Worm (Caenorhabditis elegans) whole organism, early embryonic: Measurements from ENCODE around the gene M05D6.5.

ENCODE experiments used
- B0310.2 ChIP-seq: sonication (generic microtip); optimal IDR thresholded peaks from 2 replicates; lab custom pipeline; 2016; ENCODE audit warnings: mild to moderate bottlenecking, missing genetic modification characterization, missing compliant biosample characterization
- F13C5.2 ChIP-seq: sonication (generic microtip); optimal IDR thresholded peaks from 2 replicates; lab custom pipeline; 2017; ENCODE audit warnings: mild to moderate bottlenecking, missing genetic modification characterization, inconsistent platforms, missing compliant biosample characterization
- aly-1 ChIP-seq: sonication (generic microtip); optimal IDR thresholded peaks from 2 replicates; lab custom pipeline; 2016; ENCODE audit warnings: missing genetic modification characterization, missing compliant biosample characterization
- ama-1 ChIP-seq: fragments of 150-350 bp; optimal IDR thresholded peaks from 2 replicates; lab custom pipeline; 2014
- ceh-13 ChIP-seq: fragments of 200-800 bp; sonication (Bioruptor generic); optimal IDR thresholded peaks from 2 replicates; lab custom pipeline; 2018; ENCODE audit warnings: mild to moderate bottlenecking, missing genetic modification characterization, missing compliant biosample characterization
- ceh-36 ChIP-seq: sonication (generic microtip); optimal IDR thresholded peaks from 2 replicates; lab custom pipeline; 2016; ENCODE audit warnings: missing genetic modification characterization, inconsistent platforms, missing compliant biosample characterization
- ets-7 ChIP-seq: sonication (generic microtip); optimal IDR thresholded peaks from 2 replicates; lab custom pipeline; 2016; ENCODE audit warnings: missing genotype, missing genetic modification characterization, missing compliant biosample characterization
- flt-1 ChIP-seq: fragments of 200-800 bp; sonication (Bioruptor generic); IDR thresholded peaks from 2 replicates; pipeline ENCODE4 v1.3.6; 2022; ENCODE audit warnings: missing genetic modification characterization, missing compliant biosample characterization
- hmbx-1 ChIP-seq: sonication (generic microtip); optimal IDR thresholded peaks from 2 replicates; lab custom pipeline; 2016; ENCODE audit warnings: mild to moderate bottlenecking, missing genetic modification characterization, missing compliant biosample characterization
- hmg-4 ChIP-seq: fragments of 200-800 bp; sonication (Bioruptor generic); optimal IDR thresholded peaks from 2 replicates; lab custom pipeline; 2018; ENCODE audit warnings: mild to moderate bottlenecking, missing genetic modification characterization, missing compliant biosample characterization
- hnd-1 ChIP-seq: sonication (generic microtip); optimal IDR thresholded peaks from 2 replicates; lab custom pipeline; 2016; ENCODE audit warnings: missing genetic modification characterization, missing compliant biosample characterization
- pes-1 ChIP-seq: fragments of 200-800 bp; sonication (Bioruptor generic); IDR thresholded peaks from 2 replicates; pipeline ENCODE4 v1.3.6; 2022; ENCODE audit warnings: missing genetic modification reagents, missing genetic modification characterization, missing compliant biosample characterization
- scrt-1 ChIP-seq: fragments of 200-800 bp; sonication (Bioruptor generic); IDR thresholded peaks from 2 replicates; pipeline ENCODE4 v1.3.6; 2022; ENCODE audit warnings: missing genetic modification characterization, missing compliant biosample characterization
- sea-1 ChIP-seq: fragments of 200-800 bp; sonication (Bioruptor generic); conservative IDR thresholded peaks from 2 replicates; pipeline ENCODE4 v1.3.6; 2022; ENCODE audit warnings: missing genetic modification characterization, missing compliant biosample characterization
- tbx-11 ChIP-seq: fragments of 200-800 bp; sonication (Bioruptor generic); IDR thresholded peaks from 2 replicates; pipeline ENCODE4 v1.3.6; 2022; ENCODE audit warnings: missing genetic modification characterization, missing compliant biosample characterization
- tbx-37 ChIP-seq: fragments of 200-800 bp; sonication (Bioruptor generic); conservative IDR thresholded peaks from 2 replicates; pipeline ENCODE4 v1.3.6; 2022; ENCODE audit warnings: missing genetic modification reagents, missing genetic modification characterization, missing compliant biosample characterization
- tra-4 ChIP-seq: sonication (generic microtip); optimal IDR thresholded peaks from 2 replicates; lab custom pipeline; 2017; ENCODE audit warnings: missing genetic modification characterization, missing compliant biosample characterization

The M05D6.5 gene

DNA sequence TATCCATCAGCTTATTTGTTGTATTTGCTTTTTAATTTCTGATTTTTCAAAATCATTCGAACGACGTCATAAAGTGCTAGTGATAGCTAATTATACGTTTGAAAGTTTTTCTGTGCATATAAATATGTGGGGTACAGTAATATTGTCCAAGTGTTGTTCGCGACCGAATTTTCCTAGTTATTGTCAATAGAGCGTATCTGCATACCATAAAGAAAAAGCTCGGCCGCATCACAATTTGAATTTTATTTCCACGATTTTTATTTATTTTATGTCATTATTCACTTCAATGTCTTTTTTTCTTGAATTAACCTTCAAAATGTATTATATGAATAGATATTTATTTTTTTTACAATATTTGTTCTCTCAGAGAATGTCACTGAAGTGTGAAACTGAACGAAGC lies 34.8 kb upstream of the M05D6.5 start, which contains the start of gene rnh-2:
Gene rnh-2 (plus strand): TSS at position 368 of the 400 bp plus-strand sequence.
- no peak for TF ChIP-seq ets-7
- TF ChIP-seq flt-1: 0 out of 2 replicates have a peak, but pooled peaks have one; percentile 31
- no peak for TF ChIP-seq pes-1 (GFP tag; lab: Robert Waterston, UW)
- TF ChIP-seq hmg-4 (GFP tag; lab: Kevin White, UChicago): no peak
- no peak for TF ChIP-seq sea-1 (GFP tag; lab: Robert Waterston, UW)
- no peak for TF ChIP-seq scrt-1 (GFP tag; lab: Robert Waterston, UW)
- no peak for TF ChIP-seq ama-1 (lab: Kevin White, UChicago)
- peak; percentile 5 for TF ChIP-seq F13C5.2 (tag; lab: Kevin White, UChicago)
- TF ChIP-seq ceh-36 (tag; lab: Kevin White, UChicago): no peak
- no peak for TF ChIP-seq hmbx-1 (tag; lab: Kevin White, UChicago)
- no peak for TF ChIP-seq tbx-11 (GFP tag; lab: Robert Waterston, UW)
- TF ChIP-seq tbx-37 (GFP tag; lab: Robert Waterston, UW): peak; percentile 46; the same call in 1 of the 2 replicates
- TF ChIP-seq hnd-1: no peak
- TF ChIP-seq B0310.2 (tag; lab: Kevin White, UChicago): no peak
- TF ChIP-seq aly-1: no peak
- no peak for TF ChIP-seq ceh-13 (GFP tag; lab: Kevin White, UChicago)
- TF ChIP-seq tra-4: no peak

DNA sequence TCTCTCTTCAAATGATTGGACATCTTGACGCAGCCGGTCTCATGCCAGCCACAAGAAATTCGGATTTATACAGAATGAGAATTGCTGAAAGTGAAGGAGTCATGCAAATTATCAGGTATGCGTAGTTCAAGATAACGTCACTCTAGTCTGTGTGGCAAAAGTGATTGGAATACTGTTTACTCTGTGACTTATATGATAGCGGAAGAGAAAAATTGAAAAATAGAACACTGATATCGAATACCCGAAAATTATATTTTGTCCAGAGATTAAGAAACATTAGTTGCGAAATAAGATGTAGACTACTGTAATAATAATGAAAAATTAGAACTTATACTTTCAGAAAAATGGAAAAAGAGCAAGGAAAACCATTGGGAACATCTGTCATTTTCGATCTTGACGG lies 33.5 kb upstream of the M05D6.5 start:
- TF ChIP-seq scrt-1 (GFP tag; lab: Robert Waterston, UW) (no peak), F13C5.2 (tag; lab: Kevin White, UChicago) (no peak), ceh-36 (tag; lab: Kevin White, UChicago) (no peak), hmg-4 (GFP tag; lab: Kevin White, UChicago) (no peak), aly-1 (no peak), pes-1 (GFP tag; lab: Robert Waterston, UW) (no peak), B0310.2 (tag; lab: Kevin White, UChicago) (no peak), hnd-1 (no peak), tbx-11 (GFP tag; lab: Robert Waterston, UW) (no peak), hmbx-1 (tag; lab: Kevin White, UChicago) (no peak), tbx-37 (GFP tag; lab: Robert Waterston, UW) (no peak), ets-7 (no peak), flt-1 (no peak), ceh-13 (GFP tag; lab: Kevin White, UChicago) (no peak), ama-1 (lab: Kevin White, UChicago) (no peak), tra-4 (no peak)

DNA sequence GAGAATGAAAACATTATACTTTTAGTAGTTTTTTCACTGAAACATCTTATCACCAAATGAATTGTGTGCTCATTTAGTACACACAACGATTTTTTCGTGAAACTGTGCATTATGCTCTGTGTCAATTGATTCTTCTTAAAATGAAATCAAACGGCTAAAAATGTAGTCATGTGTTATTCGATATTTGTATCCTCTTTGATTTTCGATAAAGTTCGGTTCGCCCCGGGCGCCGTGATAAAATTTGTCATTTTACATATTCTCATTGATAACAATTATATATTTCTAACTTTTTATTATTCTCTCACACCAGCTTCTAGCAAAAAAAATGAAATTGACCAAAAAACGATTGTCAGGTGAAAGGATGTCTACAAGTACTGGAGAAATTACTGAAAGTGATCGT lies 32.7 kb upstream of the M05D6.5 start, which contains the start of gene ctg-2:
Gene ctg-2 (plus strand): TSS at position 326 of the 400 bp plus-strand sequence.
- no peak for TF ChIP-seq ets-7
- no peak for TF ChIP-seq hnd-1
- TF ChIP-seq F13C5.2 (tag; lab: Kevin White, UChicago): no peak
- TF ChIP-seq ama-1 (lab: Kevin White, UChicago): no peak
- no peak for TF ChIP-seq scrt-1 (GFP tag; lab: Robert Waterston, UW)
- no peak for TF ChIP-seq tbx-11 (GFP tag; lab: Robert Waterston, UW)
- TF ChIP-seq hmbx-1 (tag; lab: Kevin White, UChicago): no peak
- TF ChIP-seq aly-1: no peak
- TF ChIP-seq B0310.2 (tag; lab: Kevin White, UChicago): no peak

DNA sequence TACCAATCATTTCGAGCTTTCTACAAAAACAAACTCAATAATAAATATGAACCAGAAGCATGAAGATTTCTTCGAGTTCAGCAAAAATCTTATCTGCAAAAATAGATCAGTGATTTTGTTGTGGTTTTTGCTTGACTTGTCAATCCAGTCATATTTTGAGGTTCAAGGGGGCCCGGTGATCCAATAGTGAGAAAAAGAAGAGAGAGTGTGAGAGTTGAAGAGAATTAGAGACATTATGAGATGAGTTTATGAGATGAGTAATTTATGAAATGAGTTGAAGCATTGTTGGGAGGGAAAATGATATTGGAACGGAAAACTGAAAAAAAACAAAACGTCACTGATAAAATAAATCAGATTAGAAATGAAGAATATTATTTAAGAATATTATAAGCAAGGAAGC lies 27.0 kb upstream of the M05D6.5 start, which contains the start of gene T13H5.1:
Gene T13H5.1 (minus strand): TSS at position 101 of the 400 bp plus-strand sequence.
- TF ChIP-seq aly-1 (no peak), scrt-1 (GFP tag; lab: Robert Waterston, UW) (no peak), F13C5.2 (tag; lab: Kevin White, UChicago) (no peak), ceh-13 (GFP tag; lab: Kevin White, UChicago) (no peak), tra-4 (no peak), tbx-37 (GFP tag; lab: Robert Waterston, UW) (no peak), sea-1 (GFP tag; lab: Robert Waterston, UW) (no peak), pes-1 (GFP tag; lab: Robert Waterston, UW) (no peak), hmg-4 (GFP tag; lab: Kevin White, UChicago) (no peak), ceh-36 (tag; lab: Kevin White, UChicago) (no peak)

DNA sequence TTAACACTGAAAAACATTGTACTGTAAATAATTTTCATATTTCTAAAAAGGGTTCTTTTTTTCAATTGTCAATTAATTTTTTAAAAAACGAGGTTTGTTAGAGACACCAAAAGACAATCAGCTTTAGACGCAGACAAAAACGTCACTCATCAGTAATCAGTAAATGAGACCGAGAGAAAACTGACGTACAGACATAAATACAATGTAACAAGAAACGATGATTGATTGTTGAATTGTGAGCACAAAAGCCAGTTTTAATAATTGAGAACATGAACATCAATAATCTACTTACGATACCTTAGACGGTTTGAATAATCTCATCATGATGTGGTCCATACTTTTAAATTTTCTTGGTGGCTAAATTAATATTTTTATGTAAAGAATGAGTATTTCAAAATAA lies 24.8 kb upstream of the M05D6.5 start:
- no peak for TF ChIP-seq ceh-13 (GFP tag; lab: Kevin White, UChicago)
- no peak for TF ChIP-seq tra-4
- no peak for TF ChIP-seq hnd-1
- TF ChIP-seq tbx-37 (GFP tag; lab: Robert Waterston, UW): no peak
- TF ChIP-seq scrt-1 (GFP tag; lab: Robert Waterston, UW): no peak
- TF ChIP-seq ceh-36 (tag; lab: Kevin White, UChicago): no peak
- no peak for TF ChIP-seq hmg-4 (GFP tag; lab: Kevin White, UChicago)
- TF ChIP-seq ama-1 (lab: Kevin White, UChicago): no peak
- no peak for TF ChIP-seq hmbx-1 (tag; lab: Kevin White, UChicago)
- no peak for TF ChIP-seq tbx-11 (GFP tag; lab: Robert Waterston, UW)

DNA sequence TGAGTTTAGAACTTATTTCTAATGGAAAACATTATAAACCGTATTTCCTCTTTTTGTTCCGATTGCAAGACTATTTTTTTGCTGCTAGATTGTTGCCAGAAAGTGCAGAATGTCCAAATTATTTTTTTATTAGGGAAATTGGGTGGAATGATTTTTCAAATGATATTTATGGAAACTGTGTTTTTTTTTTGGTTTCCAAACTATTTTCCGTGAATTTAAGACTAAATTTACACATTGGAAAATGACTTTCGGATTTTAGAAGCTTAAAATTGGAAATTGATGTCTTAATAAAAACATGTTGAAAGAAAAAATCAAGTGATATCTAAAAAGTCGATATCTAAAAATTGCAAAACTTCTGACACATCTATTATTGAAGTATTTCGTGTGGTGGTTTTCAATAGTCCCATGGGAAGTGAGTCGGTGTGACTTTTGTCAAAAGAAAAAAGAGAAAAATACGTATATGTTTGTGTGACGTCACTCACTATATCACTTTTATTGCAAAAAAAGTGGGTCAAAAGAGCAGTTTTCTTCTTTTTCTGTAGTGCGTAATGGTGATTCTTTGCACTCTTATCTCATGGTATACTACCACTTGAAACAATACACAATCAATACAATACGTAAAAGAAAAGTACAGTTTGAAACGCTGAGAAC lies 22.2 kb upstream of the M05D6.5 start:
- TF ChIP-seq hnd-1 (no peak), hmg-4 (GFP tag; lab: Kevin White, UChicago) (no peak), ama-1 (lab: Kevin White, UChicago) (no peak), ceh-13 (GFP tag; lab: Kevin White, UChicago) (no peak), pes-1 (GFP tag; lab: Robert Waterston, UW) (no peak), tra-4 (no peak), ceh-36 (tag; lab: Kevin White, UChicago) (no peak)

DNA sequence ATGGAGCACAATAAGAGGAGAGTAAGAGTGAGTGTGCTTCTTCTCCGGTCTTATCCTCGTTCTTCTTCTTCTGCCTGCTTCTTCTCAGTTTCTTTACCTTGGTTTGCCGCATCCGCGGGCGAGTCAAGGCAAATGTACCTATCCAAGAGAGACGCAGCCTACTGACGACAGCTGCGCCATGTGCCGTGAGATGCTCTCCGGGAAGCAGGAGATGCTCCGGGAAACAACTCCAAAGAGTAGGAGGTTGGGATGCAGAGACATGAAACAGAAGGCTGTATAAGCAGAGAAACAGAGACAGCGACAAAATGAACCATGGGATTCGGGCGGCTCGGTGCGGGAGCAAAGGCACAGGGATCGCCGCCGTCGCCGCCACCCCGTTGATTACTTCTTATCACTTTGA lies 17.0 kb upstream of the M05D6.5 start:
- TF ChIP-seq hmbx-1 (tag; lab: Kevin White, UChicago): no peak
- TF ChIP-seq sea-1 (GFP tag; lab: Robert Waterston, UW): no peak
- TF ChIP-seq hnd-1: no peak
- TF ChIP-seq tbx-11 (GFP tag; lab: Robert Waterston, UW): no peak
- TF ChIP-seq ceh-36 (tag; lab: Kevin White, UChicago): no peak
- TF ChIP-seq aly-1: no peak
- no peak for TF ChIP-seq tra-4
- TF ChIP-seq hmg-4 (GFP tag; lab: Kevin White, UChicago): no peak
- TF ChIP-seq pes-1 (GFP tag; lab: Robert Waterston, UW): no peak
- no peak for TF ChIP-seq ets-7
